Worm (Caenorhabditis elegans): ENCODE measurements around the gene clp-4.

ce11 chrIII:1860129-1860528 lies 42.0 kb upstream of the clp-4 start, which contains the start of gene ttc-7:
- no peak for TF ChIP-seq nhr-77 (tag; optimal IDR thresholded peaks at IDR 0.05)
- no peak for TF ChIP-seq ZK546.5 (tag; optimal IDR thresholded peaks at IDR 0.05)
- TF ChIP-seq hlh-30 (tag; optimal IDR thresholded peaks at IDR 0.05; ENCODE audit: insufficient read depth): no peak
- no peak for TF ChIP-seq pha-4 (GFP tag; IDR thresholded peaks at IDR 0.05)
- TF ChIP-seq pha-4 (tag; optimal IDR thresholded peaks at IDR 0.05): no peak
- no peak for TF ChIP-seq D1046.2 (GFP tag; IDR thresholded peaks at IDR 0.05)

Measured in whole organism, L4 larva.